Fruit fly (Drosophila melanogaster): ENCODE measurements around the gene CG12237.
A peak's percentile ranks its signal among the peaks of the same experiment; 100 is the strongest.

The CG12237 gene

DNA sequence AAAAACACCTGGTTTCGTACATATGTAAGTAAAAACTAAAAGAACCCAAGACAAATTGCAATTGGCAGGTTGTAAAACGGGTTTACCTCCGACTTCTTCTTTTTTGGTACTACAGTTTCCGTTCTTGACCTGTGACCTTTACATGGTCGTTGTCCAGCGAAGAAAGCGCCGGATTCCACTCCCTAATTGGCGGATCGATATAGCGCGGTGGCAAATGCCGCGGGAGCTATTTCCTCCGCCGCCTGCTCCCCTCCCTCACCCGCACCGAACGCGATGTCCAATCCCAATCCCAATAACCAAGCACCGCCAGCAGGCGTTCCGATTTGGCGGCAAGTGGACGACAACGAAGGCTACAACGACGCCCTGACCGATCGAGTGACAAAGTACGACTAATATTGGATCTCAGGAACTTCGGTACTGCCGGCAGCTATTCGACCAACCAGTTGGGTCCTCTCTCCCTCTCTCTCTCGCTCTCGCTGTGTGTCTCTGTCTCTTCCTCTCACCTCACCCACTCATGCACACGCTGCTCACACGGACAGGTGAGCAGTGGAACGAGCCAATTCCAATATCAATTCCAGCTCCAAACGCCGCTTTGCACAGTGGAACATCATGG lies 20.0 kb upstream of the CG12237 start:
- TF ChIP-seq CTCF (optimal IDR thresholded peaks at IDR 0.05) (no peak), CG8478 (optimal IDR thresholded peaks at IDR 0.05) (no peak)

DNA sequence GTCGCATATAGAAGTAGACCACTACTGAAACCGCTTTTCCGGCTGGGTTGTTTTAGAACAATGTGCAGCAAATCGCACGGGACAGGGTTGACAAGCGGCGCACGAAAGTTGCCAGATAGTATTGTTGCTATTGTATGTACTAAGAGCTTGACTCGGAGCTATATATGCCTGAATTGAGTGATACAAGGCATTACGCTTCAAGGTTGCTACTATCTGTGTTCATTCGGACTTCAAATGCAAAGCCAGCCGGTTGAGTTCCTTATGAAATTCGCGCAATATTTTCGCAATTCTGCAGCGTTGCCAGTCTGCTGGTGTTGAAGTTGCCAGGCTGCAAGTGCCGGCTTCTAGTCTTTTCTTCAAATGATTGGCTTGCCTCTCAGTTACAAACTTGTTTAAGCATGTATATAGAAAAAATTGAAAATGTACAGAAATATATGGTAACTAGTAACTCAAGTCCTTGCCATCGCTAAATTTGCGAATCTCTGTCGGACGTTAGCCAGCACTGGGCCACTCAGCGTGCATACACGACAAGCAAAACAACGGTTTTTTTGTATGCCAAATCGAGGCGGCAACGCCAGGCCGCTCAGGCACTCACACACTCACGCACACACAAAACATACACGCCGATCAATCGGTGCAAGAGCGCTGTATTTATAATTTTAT lies 9.2 kb upstream of the CG12237 start, which contains the start of the genes Ranbp21 and Elys:
Ranbp21 (minus strand) TSS at position 513 of the 663 bp plus-strand sequence.
Elys (plus strand) TSS at position 549 of the 663 bp plus-strand sequence.
- TF ChIP-seq CG8478 (optimal IDR thresholded peaks at IDR 0.05) (no peak), CTCF (optimal IDR thresholded peaks at IDR 0.05) (peak in 1 of 2 experiments; percentile 23)

DNA sequence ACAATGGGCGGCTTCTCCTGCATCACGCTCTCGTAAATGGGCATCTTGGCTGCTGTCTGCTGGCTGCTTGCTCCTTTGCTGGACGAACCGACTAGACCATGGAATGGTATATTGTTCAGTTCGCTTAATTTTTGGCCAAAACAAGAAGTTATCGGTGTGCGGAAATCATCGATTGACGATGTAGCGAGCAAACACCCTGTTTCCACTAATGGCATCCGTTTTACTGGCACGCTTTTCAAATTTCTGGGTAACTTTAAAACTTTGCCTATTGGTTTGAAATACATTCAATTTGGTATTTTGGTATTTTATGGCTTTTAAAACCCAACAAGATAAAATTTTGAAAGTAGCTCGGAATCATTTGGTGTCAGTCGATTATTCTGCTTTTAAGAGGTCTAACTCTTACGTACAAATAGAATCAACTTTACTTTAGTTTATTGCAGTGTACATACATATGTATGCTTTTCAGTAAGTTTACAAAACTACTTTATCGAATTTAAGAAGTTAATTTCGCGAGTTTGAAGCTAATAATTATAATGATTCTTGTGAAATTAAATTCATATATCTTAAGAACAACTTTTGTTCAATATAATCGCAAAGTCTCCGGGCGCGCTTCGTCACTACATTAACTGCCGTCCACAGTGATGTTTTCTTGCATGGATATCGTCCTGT lies 3.3 kb upstream of the CG12237 start, which contains the start of gene Arp10:
Arp10 (minus strand) TSS at position 304 of the 669 bp plus-strand sequence.
- TF ChIP-seq CTCF (optimal IDR thresholded peaks at IDR 0.05) (no peak), CG8478 (optimal IDR thresholded peaks at IDR 0.05) (no peak)

DNA sequence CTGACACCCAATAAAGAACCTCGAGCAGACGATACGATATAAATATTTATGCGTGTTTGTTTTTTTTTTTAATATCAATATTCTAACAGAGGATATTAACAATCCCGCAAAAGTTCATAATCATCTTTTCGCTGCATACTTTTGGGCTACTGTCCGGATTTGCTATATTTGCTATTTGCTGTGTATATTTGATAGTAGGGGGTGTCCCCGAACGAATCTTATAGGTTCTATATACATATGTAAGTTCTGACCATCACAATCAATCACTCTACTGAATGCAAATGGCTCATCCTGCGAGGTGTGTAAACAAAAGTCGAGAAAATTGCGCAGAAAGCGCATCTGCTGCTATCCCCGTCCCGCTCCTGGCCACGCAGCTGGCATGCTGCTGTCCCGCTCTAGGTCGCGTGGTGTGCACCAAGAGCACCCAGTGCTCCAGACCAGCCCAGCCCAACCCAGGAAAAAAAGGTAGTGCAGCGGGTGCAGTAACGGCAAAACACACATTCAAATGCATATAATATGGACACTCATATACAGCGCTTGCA lies 1.9 kb downstream of the CG12237 start:
- no peak for TF ChIP-seq CG8478 (optimal IDR thresholded peaks at IDR 0.05)
- TF ChIP-seq CTCF (optimal IDR thresholded peaks at IDR 0.05), result no peak

DNA sequence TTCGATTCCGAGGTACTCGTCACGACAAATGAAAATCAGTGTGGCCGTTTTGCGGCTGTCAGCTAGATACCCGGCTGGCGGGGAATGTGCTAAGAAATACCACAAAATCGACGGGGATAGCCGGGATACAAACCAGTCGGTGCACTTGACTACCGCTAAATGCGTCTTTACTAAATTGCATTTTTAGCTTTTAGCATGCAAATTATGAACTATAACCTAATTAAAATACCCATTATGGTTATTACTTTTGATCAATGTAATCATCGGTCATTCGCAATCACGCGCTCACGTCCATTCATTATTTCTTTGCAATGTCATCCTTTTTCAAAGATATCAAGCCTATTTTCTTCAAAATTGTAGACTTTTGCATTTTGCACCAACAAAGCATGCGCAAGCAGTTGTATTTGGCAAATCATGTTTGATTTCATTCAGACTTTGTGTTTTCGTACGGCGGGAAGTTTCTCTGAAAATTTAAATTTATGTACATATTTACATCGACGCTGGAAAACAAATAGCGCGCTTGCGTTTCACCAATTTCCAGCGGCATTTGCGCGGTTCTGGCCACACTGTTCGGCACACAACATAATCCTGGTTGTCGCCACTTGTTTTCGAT lies 4.2 kb downstream of the CG12237 start, which contains the start of gene Rcd-1:
Rcd-1 (plus strand) TSS at position 440 of the 613 bp plus-strand sequence.
- TF ChIP-seq CTCF (optimal IDR thresholded peaks at IDR 0.05) (peak; percentile 19 to 48), CG8478 (optimal IDR thresholded peaks at IDR 0.05) (no peak)

DNA sequence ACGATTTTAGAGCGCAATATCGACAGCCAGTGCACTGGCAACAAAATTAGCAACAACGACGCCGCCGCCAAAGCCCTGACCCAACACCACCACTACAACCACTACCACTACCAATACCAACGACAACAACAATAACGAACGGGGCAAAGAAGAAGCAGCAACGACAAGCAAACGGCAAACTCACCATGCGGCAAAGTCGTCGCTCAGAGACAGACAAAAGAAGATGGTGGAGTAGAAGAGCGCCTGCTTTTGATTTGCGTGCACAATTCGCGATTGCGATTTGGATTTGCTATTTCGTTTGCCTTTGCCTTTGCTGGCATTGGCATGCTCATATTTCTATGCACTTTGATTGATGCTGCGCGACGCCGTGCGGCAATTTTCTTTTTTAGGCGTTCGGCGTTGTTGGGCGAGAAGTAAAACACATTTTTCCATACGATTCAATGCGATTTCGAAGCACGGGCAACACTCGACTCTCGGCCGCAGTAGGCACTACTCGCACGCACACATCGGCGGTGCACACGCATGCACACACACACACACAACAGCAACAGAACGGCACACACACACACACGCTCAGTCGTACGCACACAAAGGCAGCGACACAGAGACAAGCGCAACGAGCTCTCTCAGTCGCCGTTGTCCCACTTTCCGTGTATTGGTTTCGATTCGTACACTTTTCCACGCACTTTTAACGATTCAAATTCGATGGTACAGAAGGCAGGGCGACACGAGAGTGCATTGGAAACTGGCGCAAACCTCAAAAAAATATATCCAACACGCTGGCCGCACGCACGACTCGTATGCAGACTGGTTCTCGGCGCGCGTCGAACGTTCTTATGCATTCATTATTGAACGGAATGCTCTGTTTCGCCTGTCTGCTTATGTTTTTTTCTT lies 5.0 kb downstream of the CG12237 start:
- TF ChIP-seq CG8478 (optimal IDR thresholded peaks at IDR 0.05) (peak; percentile 53), CTCF (optimal IDR thresholded peaks at IDR 0.05) (no peak)

DNA sequence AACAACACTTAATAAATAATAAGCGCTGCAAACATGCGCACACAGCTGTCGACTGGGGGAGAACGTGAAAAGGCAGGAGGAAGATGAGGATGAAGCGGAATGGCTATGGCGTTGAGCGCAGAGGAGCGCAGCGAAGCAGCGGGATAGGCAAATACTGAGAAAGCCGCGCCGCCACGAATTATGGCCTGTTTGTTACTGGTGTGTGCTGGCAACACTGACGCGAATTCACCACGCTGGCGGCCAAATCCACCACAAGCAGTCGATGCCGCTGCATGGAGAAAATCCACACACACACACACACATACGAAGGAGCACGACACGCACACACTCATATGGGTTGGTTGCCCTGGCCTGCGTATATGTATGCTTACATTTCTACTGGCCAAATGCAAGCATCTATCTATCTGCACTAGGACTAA lies 5.7 kb downstream of the CG12237 start:
- TF ChIP-seq CG8478 (optimal IDR thresholded peaks at IDR 0.05) (no peak), CTCF (optimal IDR thresholded peaks at IDR 0.05) (no peak)

DNA sequence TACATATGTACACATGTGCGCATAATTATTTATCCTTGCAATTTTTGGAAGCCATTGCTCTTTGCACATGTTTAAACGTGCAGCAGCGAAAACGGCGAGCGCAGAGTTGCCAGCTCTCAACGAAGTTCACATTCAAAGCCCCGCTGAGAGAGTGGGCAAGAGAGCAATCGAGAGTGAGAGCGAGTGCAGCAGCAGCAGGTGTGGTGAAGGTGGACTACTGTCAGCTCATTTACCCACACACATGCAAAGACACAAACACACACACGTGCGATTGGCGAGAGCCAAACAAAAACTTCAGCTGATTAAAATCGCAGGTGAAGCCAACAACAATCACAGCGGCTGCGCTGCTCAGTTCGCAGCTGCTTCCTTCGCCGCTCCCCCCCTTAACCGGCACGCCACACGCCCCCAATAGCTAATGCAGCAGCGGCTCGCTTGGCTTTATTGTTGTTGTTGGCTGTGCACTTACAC lies 11.3 kb downstream of the CG12237 start:
- no peak for TF ChIP-seq CTCF (optimal IDR thresholded peaks at IDR 0.05)
- TF ChIP-seq CG8478 (optimal IDR thresholded peaks at IDR 0.05), result no peak

DNA sequence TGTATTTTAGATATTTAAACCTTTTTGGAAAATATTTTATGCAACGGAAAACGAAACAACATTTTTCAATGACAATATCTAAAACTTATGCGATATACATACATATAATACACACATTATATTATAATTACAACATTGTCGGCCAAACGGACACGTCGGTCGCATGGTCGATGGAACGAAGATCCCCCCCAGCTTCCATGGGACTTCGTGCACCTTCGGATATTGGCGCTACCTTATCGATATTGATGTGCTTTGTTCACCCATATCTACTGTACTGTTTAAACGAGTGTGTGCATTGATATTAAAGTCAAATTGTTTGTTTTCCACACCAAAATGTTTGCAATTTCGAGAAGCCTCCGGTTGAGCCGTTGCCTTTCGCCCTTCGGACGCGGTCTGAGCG lies 17.3 kb downstream of the CG12237 start, which contains the start of gene CG14212:
CG14212 (plus strand) TSS at position 301 of the 400 bp plus-strand sequence.
- TF ChIP-seq CTCF (optimal IDR thresholded peaks at IDR 0.05) (no peak), CG8478 (optimal IDR thresholded peaks at IDR 0.05) (no peak)

DNA sequence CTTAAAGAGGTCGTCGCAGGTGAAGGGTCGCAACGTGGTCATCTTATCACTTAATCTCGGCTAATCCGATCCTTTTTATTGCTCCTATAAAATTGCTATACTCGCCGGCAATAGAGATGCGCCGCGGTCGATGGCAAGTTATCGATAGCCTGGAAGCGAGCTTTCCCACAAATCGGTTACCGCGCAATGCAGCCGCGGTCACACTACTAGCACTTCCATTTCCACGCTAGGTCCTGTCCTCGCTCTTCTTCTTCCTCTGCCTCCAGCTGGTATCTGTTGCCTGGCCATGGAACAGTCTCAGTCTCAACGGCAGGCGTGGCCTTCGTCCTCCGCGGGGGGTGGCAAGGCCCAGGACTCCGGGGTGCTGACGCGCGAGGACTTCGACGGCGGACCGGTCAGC lies 19.7 kb downstream of the CG12237 start, which contains the start of the genes Naa20A and MKP-4:
Naa20A (minus strand) TSS at position 151 of the 400 bp plus-strand sequence.
MKP-4 (plus strand) TSS at position 191 of the 400 bp plus-strand sequence.
- TF ChIP-seq CTCF (optimal IDR thresholded peaks at IDR 0.05) (no peak), CG8478 (optimal IDR thresholded peaks at IDR 0.05) (no peak)

DNA sequence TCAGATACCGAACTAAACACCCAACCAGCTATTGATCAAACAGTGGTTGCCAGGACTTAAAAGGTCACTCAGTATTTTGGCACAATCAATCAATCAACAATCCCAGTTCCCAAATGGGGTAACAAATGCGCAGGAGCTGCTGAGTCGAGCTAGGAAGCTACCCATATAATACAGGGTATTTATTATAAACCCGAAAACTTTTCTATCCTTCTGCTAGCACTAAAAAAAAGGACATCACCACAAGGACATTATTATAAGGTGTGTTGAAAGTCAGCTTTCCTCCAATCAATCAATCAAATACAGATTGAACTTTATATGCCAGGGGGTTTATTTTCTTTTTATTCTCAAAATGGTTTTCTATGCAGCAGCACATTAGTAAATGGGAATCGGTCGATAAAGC lies 21.5 kb downstream of the CG12237 start, which contains the start of gene CG14221:
CG14221 (minus strand) TSS at position 101 of the 400 bp plus-strand sequence.
- TF ChIP-seq CTCF (optimal IDR thresholded peaks at IDR 0.05) (no peak), CG8478 (optimal IDR thresholded peaks at IDR 0.05) (no peak)

DNA sequence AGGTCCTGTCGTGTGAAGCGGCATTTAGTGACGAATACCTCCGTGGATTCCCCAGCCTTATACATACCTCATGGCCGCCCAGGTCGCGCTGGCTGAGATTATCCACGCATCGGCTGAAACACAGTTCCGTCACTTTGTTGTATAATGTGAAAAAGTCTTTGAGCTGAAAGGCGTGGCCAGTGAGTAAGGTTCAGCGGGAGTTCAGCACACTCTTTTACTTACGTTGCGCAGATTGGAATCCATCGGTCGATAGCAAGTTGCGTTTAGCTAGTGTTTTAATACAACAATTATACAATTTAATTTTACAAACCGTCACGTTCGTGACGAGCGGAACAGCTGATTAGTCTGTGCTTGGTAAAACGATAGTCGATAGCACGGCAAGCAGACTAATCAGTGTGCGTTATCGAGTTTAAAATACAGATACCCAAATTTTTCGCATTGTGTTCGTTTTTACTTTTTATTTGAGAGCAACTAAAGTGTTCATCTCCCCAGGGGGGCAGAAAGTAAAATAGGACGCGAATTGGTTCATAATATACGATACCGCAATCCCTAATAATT lies 24.4 kb downstream of the CG12237 start, which contains the start of the genes Pstk and Tim9b:
Pstk (minus strand) TSS at position 355 of the 558 bp plus-strand sequence.
Tim9b (minus strand) TSS at position 355 of the 558 bp plus-strand sequence.
- TF ChIP-seq CG8478 (optimal IDR thresholded peaks at IDR 0.05) (no peak), CTCF (optimal IDR thresholded peaks at IDR 0.05) (no peak)

All from S2 (cell line).